Fruit fly (Drosophila melanogaster) whole organism, embryonic: ENCODE measurements around the gene CG7387.

Experiments used
- Antp ChIP-seq: fragments of 200-800 bp; sonication (Bioruptor generic); optimal IDR thresholded peaks from 3 replicates; lab custom pipeline; 2016; ENCODE audit warnings: missing biosample characterization, missing genetic modification characterization
- CG10431 ChIP-seq: fragments of 200-800 bp; sonication (Bioruptor generic); optimal IDR thresholded peaks from 3 replicates; lab custom pipeline; 2018; ENCODE audit warnings: missing biosample characterization, mild to moderate bottlenecking, missing genetic modification characterization
- CG11504 ChIP-seq: fragments of 200-800 bp; sonication (Bioruptor generic); optimal IDR thresholded peaks from 3 replicates; lab custom pipeline; 2019; ENCODE audit warnings: missing biosample characterization, mild to moderate bottlenecking, missing genetic modification characterization, moderate library complexity
- CG15601 ChIP-seq: fragments of 200-800 bp; sonication (Bioruptor generic); optimal IDR thresholded peaks from 3 replicates; lab custom pipeline; 2019; ENCODE audit warnings: missing biosample characterization, mild to moderate bottlenecking, missing genetic modification characterization, moderate library complexity
- CG18011 ChIP-seq: fragments of 200-800 bp; sonication (Bioruptor generic); optimal IDR thresholded peaks from 2 replicates; lab custom pipeline; 2017; ENCODE audit warnings: missing biosample characterization, missing genetic modification characterization, mild to moderate bottlenecking, moderate library complexity, missing genotype
- CG31365 ChIP-seq: fragments of 200-800 bp; sonication (Bioruptor generic); optimal IDR thresholded peaks from 2 replicates; lab custom pipeline; 2018; ENCODE audit warnings: missing biosample characterization, mild to moderate bottlenecking, missing genetic modification characterization
- CG3163 ChIP-seq: fragments of 200-800 bp; sonication (Bioruptor generic); optimal IDR thresholded peaks from 3 replicates; lab custom pipeline; 2016; ENCODE audit warnings: missing biosample characterization, missing genetic modification characterization
- CG32772 ChIP-seq: fragments of 200-800 bp; sonication (Bioruptor generic); IDR thresholded peaks from 2 replicates; pipeline ENCODE4 v1.3.6; 2022; ENCODE audit warnings: missing biosample characterization, missing genetic modification characterization
- CG4328 ChIP-seq: fragments of 200-800 bp; sonication (Bioruptor generic); optimal IDR thresholded peaks from 3 replicates; lab custom pipeline; 2017; ENCODE audit warnings: missing biosample characterization, missing genetic modification reagents, missing genetic modification characterization
- CG4617 ChIP-seq: fragments of 200-800 bp; sonication (Bioruptor generic); optimal IDR thresholded peaks from 3 replicates; lab custom pipeline; 2016; ENCODE audit warnings: missing biosample characterization, missing genetic modification characterization, borderline replicate concordance
- CG6683 ChIP-seq: fragments of 200-800 bp; sonication (Bioruptor generic); optimal IDR thresholded peaks from 2 replicates; lab custom pipeline; 2017; ENCODE audit warnings: missing biosample characterization, mild to moderate bottlenecking, missing genetic modification characterization, missing genetic modification reagents
- CG6854 ChIP-seq: fragments of 200-800 bp; sonication (Bioruptor generic); optimal IDR thresholded peaks from 3 replicates; lab custom pipeline; 2017; ENCODE audit warnings: missing biosample characterization, mild to moderate bottlenecking, missing genetic modification characterization
- Dll ChIP-seq: fragments of 200-800 bp; sonication (Bioruptor generic); IDR thresholded peaks from 4 replicates; pipeline ENCODE4 v1.3.6; 2022; ENCODE audit warnings: missing biosample characterization, missing genetic modification characterization; ENCODE audit not compliant: partially characterized antibody
- Dref ChIP-seq: fragments of 200-800 bp; sonication (Bioruptor generic); IDR thresholded peaks from 2 replicates; pipeline ENCODE4 v1.3.6; 2022; ENCODE audit warnings: missing biosample characterization, missing genetic modification characterization
- E2f1 ChIP-seq: fragments of 200-800 bp; sonication (Bioruptor generic); IDR thresholded peaks from 2 replicates; pipeline ENCODE4 v1.3.6; 2022; ENCODE audit warnings: missing biosample characterization, missing genetic modification characterization
- E2f2 ChIP-seq: fragments of 200-800 bp; sonication (Bioruptor generic); IDR thresholded peaks from 2 replicates; pipeline ENCODE4 v1.3.6; 2022; ENCODE audit warnings: missing biosample characterization, missing genetic modification characterization
- Ets97D ChIP-seq: fragments of 200-800 bp; sonication (Bioruptor generic); optimal IDR thresholded peaks from 3 replicates; lab custom pipeline; 2016; ENCODE audit warnings: missing biosample characterization, missing genetic modification characterization
- Hsf ChIP-seq: fragments of 200-800 bp; sonication (Bioruptor generic); optimal IDR thresholded peaks from 3 replicates; lab custom pipeline; 2016; ENCODE audit warnings: missing biosample characterization, missing genetic modification characterization
- Lim3 ChIP-seq: fragments of 200-800 bp; sonication (Bioruptor generic); IDR thresholded peaks from 2 replicates; pipeline ENCODE4 v1.3.6; 2022; ENCODE audit warnings: missing biosample characterization, missing genetic modification characterization
- MESR4 ChIP-seq: fragments of 200-800 bp; sonication (Bioruptor generic); optimal IDR thresholded peaks from 2 replicates; lab custom pipeline; 2018; ENCODE audit warnings: missing biosample characterization, mild to moderate bottlenecking, missing genetic modification characterization, moderate library complexity
- Mrtf ChIP-seq: fragments of 200-800 bp; sonication (Bioruptor generic); IDR thresholded peaks from 3 replicates; pipeline ENCODE4 v1.3.6; 2022; ENCODE audit warnings: missing biosample characterization, missing genetic modification characterization
- Neu2 ChIP-seq: fragments of 200-800 bp; sonication (Bioruptor generic); optimal IDR thresholded peaks from 3 replicates; lab custom pipeline; 2016; ENCODE audit warnings: missing biosample characterization, missing genetic modification characterization, borderline replicate concordance
- Nf-YC ChIP-seq: fragments of 200-800 bp; optimal IDR thresholded peaks from 3 replicates; lab custom pipeline; 2019; ENCODE audit warnings: missing biosample characterization, mild to moderate bottlenecking, missing genetic modification characterization, moderate library complexity
- NfI ChIP-seq: fragments of 200-800 bp; sonication (Bioruptor generic); optimal IDR thresholded peaks from 3 replicates; lab custom pipeline; 2018; ENCODE audit warnings: missing biosample characterization, mild to moderate bottlenecking, missing genetic modification characterization, moderate library complexity
- Scr ChIP-seq: fragments of 200-800 bp; sonication (Bioruptor generic); IDR thresholded peaks from 2 replicates; pipeline ENCODE4 v1.3.6; 2022; ENCODE audit warnings: missing biosample characterization, missing genetic modification characterization; ENCODE audit not compliant: partially characterized antibody
- Ssrp ChIP-seq: fragments of 200-800 bp; sonication (Bioruptor generic); optimal IDR thresholded peaks from 2 replicates; lab custom pipeline; 2018; ENCODE audit warnings: missing biosample characterization, mild to moderate bottlenecking, missing genetic modification characterization, moderate library complexity
- amos ChIP-seq: fragments of 200-800 bp; sonication (Bioruptor generic); IDR thresholded peaks from 2 replicates; pipeline ENCODE4 v1.3.6; 2022; ENCODE audit warnings: missing biosample characterization, missing genetic modification characterization; ENCODE audit not compliant: partially characterized antibody
- bab2 ChIP-seq: fragments of 200-800 bp; sonication (Bioruptor generic); optimal IDR thresholded peaks from 2 replicates; lab custom pipeline; 2016; ENCODE audit warnings: missing biosample characterization, missing genetic modification characterization
- bigmax ChIP-seq: fragments of 200-800 bp; sonication (Bioruptor generic); optimal IDR thresholded peaks from 2 replicates; lab custom pipeline; 2018; ENCODE audit warnings: missing biosample characterization, mild to moderate bottlenecking, missing genetic modification characterization
- btn ChIP-seq: fragments of 200-800 bp; sonication (Bioruptor generic); optimal IDR thresholded peaks from 2 replicates; lab custom pipeline; 2016; ENCODE audit warnings: missing biosample characterization, missing genetic modification characterization
- cad ChIP-seq: fragments of >200 bp; optimal IDR thresholded peaks from 2 replicates; lab custom pipeline; 2017; ENCODE audit warnings: missing biosample characterization, missing genetic modification characterization
- da ChIP-seq: fragments of 200-800 bp; sonication (Bioruptor generic); optimal IDR thresholded peaks from 2 replicates; lab custom pipeline; 2016; ENCODE audit warnings: missing biosample characterization, missing genetic modification characterization
- ftz-f1 ChIP-seq: fragments of 200-800 bp; sonication (Bioruptor generic); optimal IDR thresholded peaks from 2 replicates; lab custom pipeline; 2016; ENCODE audit warnings: missing biosample characterization, missing genetic modification characterization
- gce ChIP-seq: fragments of 200-800 bp; sonication (Bioruptor generic); IDR thresholded peaks from 3 replicates; pipeline ENCODE4 v1.3.6; 2022; ENCODE audit warnings: missing biosample characterization, missing genetic modification characterization
- hbn ChIP-seq: fragments of 200-800 bp; sonication (Bioruptor generic); IDR thresholded peaks from 2 replicates; pipeline ENCODE4 v1.3.6; 2022; ENCODE audit warnings: missing biosample characterization, missing genetic modification characterization; ENCODE audit not compliant: partially characterized antibody
- hth ChIP-seq: fragments of >200 bp; optimal IDR thresholded peaks from 2 replicates; lab custom pipeline; 2017; ENCODE audit warnings: inconsistent platforms
- inv ChIP-seq: fragments of 200-800 bp; sonication (Bioruptor generic); IDR thresholded peaks from 2 replicates; pipeline ENCODE4 v1.3.6; 2022; ENCODE audit warnings: missing biosample characterization, missing genetic modification characterization; ENCODE audit not compliant: partially characterized antibody
- jumu ChIP-seq: fragments of 200-800 bp; sonication (Bioruptor generic); optimal IDR thresholded peaks from 3 replicates; lab custom pipeline; 2016; ENCODE audit warnings: missing biosample characterization, missing genetic modification characterization
- knrl ChIP-seq: fragments of 200-800 bp; sonication (Bioruptor generic); IDR thresholded peaks from 3 replicates; pipeline ENCODE4 v1.3.6; 2022; ENCODE audit warnings: missing biosample characterization, missing genetic modification characterization; ENCODE audit not compliant: partially characterized antibody
- nau ChIP-seq: fragments of 200-800 bp; sonication (Bioruptor generic); optimal IDR thresholded peaks from 3 replicates; lab custom pipeline; 2017; ENCODE audit warnings: missing biosample characterization, mild to moderate bottlenecking, missing genetic modification characterization, missing genetic modification reagents
- nerfin-2 ChIP-seq: fragments of 200-800 bp; sonication (Bioruptor generic); IDR thresholded peaks from 2 replicates; pipeline ENCODE4 v1.3.6; 2022; ENCODE audit warnings: missing biosample characterization, missing genetic modification characterization; ENCODE audit not compliant: partially characterized antibody
- pb ChIP-seq: fragments of 200-800 bp; sonication (Bioruptor generic); optimal IDR thresholded peaks from 3 replicates; lab custom pipeline; 2016; ENCODE audit warnings: missing biosample characterization, missing genetic modification characterization
- pnt ChIP-seq: fragments of 200-800 bp; sonication (Bioruptor generic); optimal IDR thresholded peaks from 3 replicates; lab custom pipeline; 2016; ENCODE audit warnings: missing biosample characterization, missing genetic modification characterization
- pros ChIP-seq: fragments of 200-800 bp; sonication (Bioruptor generic); optimal IDR thresholded peaks from 3 replicates; lab custom pipeline; 2019; ENCODE audit warnings: missing biosample characterization, mild to moderate bottlenecking, missing genetic modification characterization, moderate library complexity
- row ChIP-seq: fragments of 200-800 bp; sonication (Bioruptor generic); IDR thresholded peaks from 3 replicates; pipeline ENCODE4 v1.3.6; 2022; ENCODE audit warnings: missing biosample characterization, missing genetic modification characterization
- stc ChIP-seq: fragments of 200-800 bp; sonication (Bioruptor generic); IDR thresholded peaks from 2 replicates; pipeline ENCODE4 v1.3.6; 2022; ENCODE audit warnings: missing biosample characterization, missing genetic modification characterization
- sug ChIP-seq: fragments of 200-800 bp; optimal IDR thresholded peaks from 2 replicates; lab custom pipeline; 2019; ENCODE audit warnings: missing biosample characterization, mild to moderate bottlenecking, missing genetic modification characterization, moderate library complexity
- tgo ChIP-seq: fragments of 200-800 bp; sonication (Bioruptor generic); IDR thresholded peaks from 3 replicates; pipeline ENCODE4 v1.3.6; 2022; ENCODE audit warnings: missing biosample characterization, missing genetic modification characterization
- tna ChIP-seq: fragments of 200-800 bp; sonication (Bioruptor generic); IDR thresholded peaks from 2 replicates; pipeline ENCODE4 v1.3.6; 2022; ENCODE audit warnings: missing biosample characterization, missing genetic modification characterization; ENCODE audit not compliant: partially characterized antibody
- zf30C ChIP-seq: fragments of 200-800 bp; sonication (Bioruptor generic); optimal IDR thresholded peaks from 3 replicates; lab custom pipeline; 2018; ENCODE audit warnings: missing biosample characterization, mild to moderate bottlenecking, missing genetic modification characterization

Gene CG7387

dm6 chr3L:8180464-8181137 lies 12.3 kb downstream of the CG7387 start, which contains the start of the genes mthl7 and Uxs (continued):
- TF ChIP-seq E2f2 (GFP tag; lab: Robert Waterston, UW), result peak; percentile 95
- TF ChIP-seq sug, result peak; percentile 4
- no peak for TF ChIP-seq nau (GFP tag; lab: Kevin White, UChicago)
- no peak for TF ChIP-seq stc (GFP tag; lab: Robert Waterston, UW)
- no peak for TF ChIP-seq cad (GFP tag; lab: Kevin White, UChicago)
- peak; percentile 55 for TF ChIP-seq bigmax (GFP tag; lab: Kevin White, UChicago)
- TF ChIP-seq bab2 (GFP tag; lab: Kevin White, UChicago), result no peak
- TF ChIP-seq CG3163, result no peak
- TF ChIP-seq E2f1 (GFP tag; lab: Robert Waterston, UW), result no peak
- no peak for TF ChIP-seq nerfin-2 (GFP tag; lab: Robert Waterston, UW)
- no peak for TF ChIP-seq CG4617 (GFP tag; lab: Kevin White, UChicago)
- no peak for TF ChIP-seq gce (GFP tag; lab: Robert Waterston, UW)
- TF ChIP-seq hbn (GFP tag; lab: Robert Waterston, UW), result peak; percentile 29; the same call in 1 of the 2 replicates
- TF ChIP-seq Nf-YC, result no peak
- TF ChIP-seq CG10431, result no peak
- no peak for TF ChIP-seq hth (lab: Kevin White, UChicago)
- no peak for TF ChIP-seq da (GFP tag; lab: Kevin White, UChicago)
- TF ChIP-seq Ets97D (GFP tag; lab: Kevin White, UChicago), result peak; percentile 16
- TF ChIP-seq CG6854 (GFP tag; lab: Kevin White, UChicago), result no peak
- TF ChIP-seq pb (GFP tag; lab: Kevin White, UChicago), result no peak
- TF ChIP-seq Neu2 (GFP tag; lab: Kevin White, UChicago), result no peak
- TF ChIP-seq Scr (GFP tag; lab: Robert Waterston, UW), result peak; percentile 50
- TF ChIP-seq tna (GFP tag; lab: Robert Waterston, UW), result no peak
- no peak for TF ChIP-seq pros (GFP tag; lab: Kevin White, UChicago)
- TF ChIP-seq CG31365 (tag; lab: Kevin White, UChicago), result no peak
- TF ChIP-seq inv (GFP tag; lab: Robert Waterston, UW), result no peak
- TF ChIP-seq Antp (GFP tag; lab: Kevin White, UChicago), result no peak
- no peak for TF ChIP-seq NfI (GFP tag; lab: Kevin White, UChicago)
- TF ChIP-seq Dref (GFP tag; lab: Robert Waterston, UW), result peak; percentile 47
- no peak for TF ChIP-seq CG4328
- no peak for TF ChIP-seq Lim3 (GFP tag; lab: Robert Waterston, UW)
- peak; percentile 56; the same call in 1 of the 4 replicates for TF ChIP-seq Dll (GFP tag; lab: Robert Waterston, UW)
- TF ChIP-seq jumu (GFP tag; lab: Kevin White, UChicago), result no peak
- no peak for TF ChIP-seq tgo (GFP tag; lab: Robert Waterston, UW)
- no peak for TF ChIP-seq btn (GFP tag; lab: Kevin White, UChicago)
- no peak for TF ChIP-seq CG6683 (GFP tag; lab: Kevin White, UChicago)
- TF ChIP-seq ftz-f1 (GFP tag; lab: Kevin White, UChicago), result no peak
- TF ChIP-seq CG18011 (GFP tag; lab: Kevin White, UChicago), result no peak
- TF ChIP-seq MESR4 (GFP tag; lab: Kevin White, UChicago), result peak; percentile 41
- TF ChIP-seq zf30C (GFP tag; lab: Kevin White, UChicago), result no peak
- TF ChIP-seq CG11504 (tag; lab: Kevin White, UChicago), result no peak
- no peak for TF ChIP-seq Ssrp (tag; lab: Kevin White, UChicago)
- peak; percentile 30; the same call in 1 of the 2 replicates for TF ChIP-seq amos
- no peak for TF ChIP-seq Hsf (GFP tag; lab: Kevin White, UChicago)
- no peak for TF ChIP-seq row (GFP tag; lab: Robert Waterston, UW)
- TF ChIP-seq Mrtf (GFP tag; lab: Robert Waterston, UW), result no peak
- TF ChIP-seq pnt (GFP tag; lab: Kevin White, UChicago), result no peak
- no peak for TF ChIP-seq CG32772 (GFP tag; lab: Robert Waterston, UW)
- TF ChIP-seq knrl (GFP tag; lab: Robert Waterston, UW), result peak; percentile 35; the same call in 1 of the 3 replicates
- no peak for TF ChIP-seq CG15601 (tag; lab: Kevin White, UChicago)
